Worm (Caenorhabditis elegans): ENCODE measurements around the gene glb-2.

The glb-2 gene

DNA sequence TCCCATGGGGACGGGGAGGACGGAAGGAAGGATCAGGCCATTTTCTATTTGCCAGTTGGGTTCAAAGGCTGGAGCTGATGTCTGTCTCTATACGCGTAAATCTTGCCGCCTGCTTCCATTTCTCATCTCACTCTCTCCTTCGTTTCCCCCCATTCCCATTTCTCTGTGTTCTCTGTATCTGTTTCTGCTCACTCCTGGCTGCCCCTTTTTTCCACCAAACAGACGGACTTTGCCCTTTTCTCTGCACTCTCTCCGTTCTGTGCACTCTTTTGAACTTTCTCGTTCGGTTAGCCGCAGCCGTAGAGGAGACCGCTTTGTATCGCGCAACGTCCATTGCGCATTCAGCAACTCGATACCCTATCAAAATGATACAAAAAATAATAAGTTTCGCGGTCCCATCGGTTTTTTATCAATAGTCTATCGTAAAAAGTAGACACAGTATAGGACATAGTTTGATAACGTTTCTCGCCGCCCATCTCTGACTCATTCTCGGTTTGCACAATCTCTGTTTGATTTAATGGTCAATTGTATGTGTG, 27.6 kb downstream of the glb-2 start:
- TF ChIP-seq flt-1 (GFP tag; IDR thresholded peaks at IDR 0.05) (peak; percentile 68), tab-1 (GFP tag; IDR thresholded peaks at IDR 0.05) (0 out of 2 replicates have a peak, but pooled peaks have one; percentile 52), klf-2 (GFP tag; conservative IDR thresholded peaks at IDR 0.05) (no peak), ztf-23 (GFP tag; IDR thresholded peaks at IDR 0.05) (peak; percentile 55; the same call in 1 of the 2 replicates), ref-1 (GFP tag; conservative IDR thresholded peaks at IDR 0.05) (no peak), med-1 (GFP tag; optimal IDR thresholded peaks at IDR 0.05; ENCODE audit: insufficient read depth) (no peak), cog-1 (tag; optimal IDR thresholded peaks at IDR 0.05) (peak; percentile 58), T22C8.4 (GFP tag; IDR thresholded peaks at IDR 0.05) (no peak)

- TF ChIP-seq klf-2 (GFP tag; conservative IDR thresholded peaks at IDR 0.05) (no peak), cog-1 (tag; optimal IDR thresholded peaks at IDR 0.05) (no peak), med-1 (GFP tag; optimal IDR thresholded peaks at IDR 0.05; ENCODE audit: insufficient read depth) (no peak), ztf-29 (GFP tag; IDR thresholded peaks at IDR 0.05) (no peak), T22C8.4 (GFP tag; IDR thresholded peaks at IDR 0.05) (no peak), ztf-23 (GFP tag; IDR thresholded peaks at IDR 0.05) (no peak), flt-1 (GFP tag; IDR thresholded peaks at IDR 0.05) (no peak), tab-1 (GFP tag; IDR thresholded peaks at IDR 0.05) (no peak), ref-1 (GFP tag; conservative IDR thresholded peaks at IDR 0.05) (no peak)
Measured at ce11 chrIV:7234623-7235022, 28.4 kb downstream of the glb-2 start.

DNA sequence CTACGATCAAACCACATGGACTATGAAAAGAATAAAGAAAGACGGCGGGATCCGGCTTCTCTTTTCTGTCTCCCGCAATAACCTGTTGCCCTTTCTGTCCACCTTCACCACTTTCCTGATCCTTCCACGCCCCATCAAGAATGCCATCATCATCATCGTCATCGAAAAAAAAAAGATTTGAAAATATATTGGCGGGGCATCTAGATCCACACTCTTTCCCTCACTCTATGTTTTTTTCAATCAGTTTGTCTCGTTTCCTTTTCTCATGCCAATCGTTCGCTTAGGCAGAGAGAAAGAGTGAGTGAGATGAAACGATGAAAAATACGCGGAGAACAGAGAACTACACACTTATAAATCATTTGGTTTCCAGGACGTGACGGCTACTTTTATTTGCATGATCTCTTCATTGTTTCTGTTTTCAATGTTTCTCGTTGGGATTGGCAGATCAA, 29.4 kb downstream of the glb-2 start:
- TF ChIP-seq T22C8.4 (GFP tag; IDR thresholded peaks at IDR 0.05) (no peak), ztf-29 (GFP tag; IDR thresholded peaks at IDR 0.05) (no peak), ref-1 (GFP tag; conservative IDR thresholded peaks at IDR 0.05) (no peak)

ce11 chrIV:7230935-7231334, 32.1 kb downstream of the glb-2 start, which contains the start of gene D2024.4:
TSS of gene D2024.4 (plus strand) at chrIV:7231235.
- no peak for TF ChIP-seq flt-1 (GFP tag; IDR thresholded peaks at IDR 0.05)
- TF ChIP-seq tab-1 (GFP tag; IDR thresholded peaks at IDR 0.05) = no peak
- no peak for TF ChIP-seq klf-2 (GFP tag; conservative IDR thresholded peaks at IDR 0.05)
- no peak for TF ChIP-seq cog-1 (tag; optimal IDR thresholded peaks at IDR 0.05)
- TF ChIP-seq ztf-29 (GFP tag; IDR thresholded peaks at IDR 0.05) = no peak
- no peak for TF ChIP-seq ref-1 (GFP tag; conservative IDR thresholded peaks at IDR 0.05)
- TF ChIP-seq med-1 (GFP tag; optimal IDR thresholded peaks at IDR 0.05; ENCODE audit: insufficient read depth) = no peak
- no peak for TF ChIP-seq ztf-23 (GFP tag; IDR thresholded peaks at IDR 0.05)
- TF ChIP-seq T22C8.4 (GFP tag; IDR thresholded peaks at IDR 0.05) = no peak

- TF ChIP-seq med-1 (GFP tag; optimal IDR thresholded peaks at IDR 0.05; ENCODE audit: insufficient read depth) = no peak
- peak; percentile 33 for TF ChIP-seq cog-1 (tag; optimal IDR thresholded peaks at IDR 0.05)
- TF ChIP-seq flt-1 (GFP tag; IDR thresholded peaks at IDR 0.05) = peak; percentile 60
- peak; percentile 78 for TF ChIP-seq T22C8.4 (GFP tag; IDR thresholded peaks at IDR 0.05)
- no peak for TF ChIP-seq ref-1 (GFP tag; conservative IDR thresholded peaks at IDR 0.05)
Measured at ce11 chrIV:7230198-7230597, 32.8 kb downstream of the glb-2 start, which contains the start of gene cap-1. TSS of gene cap-1 (minus strand) at chrIV:7230223.

- no peak for TF ChIP-seq flt-1 (GFP tag; IDR thresholded peaks at IDR 0.05)
- TF ChIP-seq med-1 (GFP tag; optimal IDR thresholded peaks at IDR 0.05; ENCODE audit: insufficient read depth) = no peak
- TF ChIP-seq ztf-29 (GFP tag; IDR thresholded peaks at IDR 0.05) = no peak
- TF ChIP-seq ref-1 (GFP tag; conservative IDR thresholded peaks at IDR 0.05) = no peak
- TF ChIP-seq T22C8.4 (GFP tag; IDR thresholded peaks at IDR 0.05) = no peak
- no peak for TF ChIP-seq ztf-23 (GFP tag; IDR thresholded peaks at IDR 0.05)
- no peak for TF ChIP-seq klf-2 (GFP tag; conservative IDR thresholded peaks at IDR 0.05)
- TF ChIP-seq cog-1 (tag; optimal IDR thresholded peaks at IDR 0.05) = no peak
- TF ChIP-seq tab-1 (GFP tag; IDR thresholded peaks at IDR 0.05) = no peak
Measured at ce11 chrIV:7228208-7228607, 34.8 kb downstream of the glb-2 start, which contains the start of gene D2024.5. TSS of gene D2024.5 (minus strand) at chrIV:7228308.

DNA sequence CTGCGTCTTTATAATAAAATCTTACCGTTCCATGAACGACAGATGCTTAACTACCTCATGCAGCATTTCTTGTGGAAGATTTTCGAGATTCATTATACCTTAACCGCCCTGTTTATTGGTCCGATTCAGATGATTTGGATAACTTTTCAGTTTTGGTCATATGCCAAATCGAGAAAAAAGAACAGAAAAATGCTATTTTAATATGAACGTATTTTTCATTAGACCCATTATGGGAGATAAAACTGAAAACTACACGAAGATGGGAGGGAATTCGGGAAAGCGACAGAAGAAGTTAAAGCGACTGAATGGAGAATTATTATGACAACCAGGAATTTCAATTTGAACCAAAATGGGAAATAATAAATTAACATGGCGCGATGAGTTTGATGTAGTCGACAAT, 36.0 kb downstream of the glb-2 start, which contains the start of gene R13A1.10:
R13A1.10 (minus strand) TSS at position 101 of the 400 bp plus-strand sequence.
- TF ChIP-seq cog-1 (tag; optimal IDR thresholded peaks at IDR 0.05) = no peak
- no peak for TF ChIP-seq ztf-29 (GFP tag; IDR thresholded peaks at IDR 0.05)
- TF ChIP-seq ref-1 (GFP tag; conservative IDR thresholded peaks at IDR 0.05) = no peak
- TF ChIP-seq ztf-23 (GFP tag; IDR thresholded peaks at IDR 0.05) = no peak
- no peak for TF ChIP-seq T22C8.4 (GFP tag; IDR thresholded peaks at IDR 0.05)
- no peak for TF ChIP-seq tab-1 (GFP tag; IDR thresholded peaks at IDR 0.05)
- no peak for TF ChIP-seq med-1 (GFP tag; optimal IDR thresholded peaks at IDR 0.05; ENCODE audit: insufficient read depth)
- no peak for TF ChIP-seq flt-1 (GFP tag; IDR thresholded peaks at IDR 0.05)
- no peak for TF ChIP-seq klf-2 (GFP tag; conservative IDR thresholded peaks at IDR 0.05)

DNA sequence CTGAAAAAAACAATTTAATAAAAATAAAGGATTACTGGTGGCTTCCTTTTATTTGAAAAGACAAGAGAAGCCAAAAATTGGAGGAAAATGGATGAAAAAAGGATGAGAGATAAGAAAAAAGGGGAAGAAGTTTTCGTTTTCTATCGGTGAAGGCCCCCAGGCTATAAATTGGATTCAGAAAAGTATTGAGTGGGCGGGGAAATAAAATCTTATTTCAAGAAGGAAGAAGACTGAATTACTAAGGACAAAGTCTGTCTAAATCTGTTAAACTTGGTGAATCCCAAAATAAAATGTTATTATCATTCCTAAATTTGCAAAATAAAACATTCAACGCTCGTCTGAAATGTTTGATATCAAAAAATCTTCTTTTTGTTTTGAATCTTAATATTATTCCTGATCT, 40.9 kb downstream of the glb-2 start:
- TF ChIP-seq tab-1 (GFP tag; IDR thresholded peaks at IDR 0.05) (no peak), med-1 (GFP tag; optimal IDR thresholded peaks at IDR 0.05; ENCODE audit: insufficient read depth) (no peak), ztf-23 (GFP tag; IDR thresholded peaks at IDR 0.05) (no peak), ref-1 (GFP tag; conservative IDR thresholded peaks at IDR 0.05) (no peak)

- TF ChIP-seq ref-1 (GFP tag; conservative IDR thresholded peaks at IDR 0.05) = no peak
- no peak for TF ChIP-seq ztf-29 (GFP tag; IDR thresholded peaks at IDR 0.05)
- no peak for TF ChIP-seq cog-1 (tag; optimal IDR thresholded peaks at IDR 0.05)
Measured at ce11 chrIV:7219398-7220087, 43.5 kb downstream of the glb-2 start, which contains the start of the genes glb-23 and R13A1.1. TSS of gene glb-23 (minus strand) at chrIV:7219498. TSS of gene R13A1.1 (plus strand) at chrIV:7220037.

DNA sequence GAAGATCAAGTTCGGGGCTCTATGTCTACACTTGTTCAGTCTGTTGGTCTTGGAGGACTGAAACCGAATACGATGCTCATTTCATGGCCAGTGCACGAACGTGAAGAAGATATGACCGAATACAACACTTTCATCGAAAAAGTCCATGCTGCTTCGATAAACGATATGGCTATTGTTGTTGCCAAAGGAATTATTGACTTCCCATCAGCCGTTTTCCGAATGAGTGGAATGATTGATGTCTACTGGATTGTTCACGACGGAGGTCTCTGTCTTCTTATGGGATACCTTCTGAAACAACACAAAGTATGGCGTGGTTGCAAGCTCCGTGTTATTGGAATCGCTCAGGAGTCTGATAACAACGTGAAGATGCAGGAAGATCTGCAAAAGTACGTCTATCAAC, 46.8 kb downstream of the glb-2 start:
- no peak for TF ChIP-seq ztf-29 (GFP tag; IDR thresholded peaks at IDR 0.05)
- no peak for TF ChIP-seq tab-1 (GFP tag; IDR thresholded peaks at IDR 0.05)
- TF ChIP-seq T22C8.4 (GFP tag; IDR thresholded peaks at IDR 0.05) = no peak
- TF ChIP-seq cog-1 (tag; optimal IDR thresholded peaks at IDR 0.05) = no peak
- no peak for TF ChIP-seq ztf-23 (GFP tag; IDR thresholded peaks at IDR 0.05)
- no peak for TF ChIP-seq ref-1 (GFP tag; conservative IDR thresholded peaks at IDR 0.05)
- TF ChIP-seq flt-1 (GFP tag; IDR thresholded peaks at IDR 0.05) = no peak
- no peak for TF ChIP-seq med-1 (GFP tag; optimal IDR thresholded peaks at IDR 0.05; ENCODE audit: insufficient read depth)
- no peak for TF ChIP-seq klf-2 (GFP tag; conservative IDR thresholded peaks at IDR 0.05)
